Worm (Caenorhabditis elegans): ENCODE results near the gene snb-7.

DNA sequence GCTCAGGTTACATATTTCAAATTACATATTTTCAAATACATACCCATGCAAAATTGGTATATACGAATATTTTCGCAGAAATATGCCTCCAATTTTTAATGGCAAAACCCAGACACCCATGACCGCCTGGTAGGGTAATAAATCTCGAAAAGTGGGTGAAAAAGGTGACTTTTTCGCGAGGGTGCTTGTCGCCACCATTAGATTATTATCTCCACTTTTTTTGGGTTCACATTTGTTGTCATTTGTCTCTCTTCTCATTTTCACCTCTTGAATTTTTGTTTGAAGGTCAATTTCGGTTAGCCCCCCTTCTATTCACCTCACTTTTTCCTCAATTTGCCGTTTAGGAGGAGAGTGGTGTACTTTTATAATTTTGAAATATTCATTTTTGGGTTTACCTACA, 20.4 kb upstream of the snb-7 start:
- TF ChIP-seq W03F9.2 (tag; optimal IDR thresholded peaks at IDR 0.05) (no peak), him-1 (tag; optimal IDR thresholded peaks at IDR 0.05) (no peak), dao-5 (tag; optimal IDR thresholded peaks at IDR 0.05) (no peak)

Data from whole organism, L4/young adult.